Fruit fly (Drosophila melanogaster): ENCODE measurements around the gene Hsdl2.

DNA sequence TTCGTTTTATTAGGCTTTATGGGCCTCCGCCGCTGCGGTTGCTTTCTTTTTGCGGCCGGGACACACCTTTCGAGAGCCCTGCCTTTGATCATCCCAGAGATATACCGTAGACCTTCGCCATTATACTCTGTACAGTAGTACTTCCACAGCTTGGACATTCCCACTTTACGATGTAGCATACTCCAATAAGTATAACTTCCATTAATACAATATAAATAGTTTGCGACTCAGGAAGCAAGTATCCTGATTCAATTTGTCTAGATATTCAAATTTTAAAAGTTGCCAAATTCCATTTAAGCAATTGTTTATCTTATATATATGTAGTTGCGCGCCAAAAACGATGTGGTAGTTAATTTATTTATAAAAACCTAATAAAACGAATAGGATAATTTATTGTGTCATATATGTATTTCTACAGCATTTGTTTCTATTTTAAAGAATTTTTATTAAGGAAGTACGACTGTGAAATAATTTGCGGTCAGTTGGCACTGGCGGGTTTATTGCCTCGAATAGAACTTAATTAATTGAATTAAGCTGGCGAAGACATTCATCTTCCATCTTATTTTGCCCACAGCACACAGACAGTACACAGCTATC lies 40.0 kb upstream of the Hsdl2 start:
- no peak for TF ChIP-seq br (GFP tag; optimal IDR thresholded peaks at IDR 0.05)
- TF ChIP-seq CG9705 (GFP tag; optimal IDR thresholded peaks at IDR 0.05): no peak
- TF ChIP-seq pan (optimal IDR thresholded peaks at IDR 0.05): no peak
- no peak for TF ChIP-seq Hr78 (GFP tag; optimal IDR thresholded peaks at IDR 0.05)
- TF ChIP-seq usp (GFP tag; optimal IDR thresholded peaks at IDR 0.05): no peak
